Worm (Caenorhabditis elegans): ENCODE results near the gene T24C4.10.
A peak's percentile ranks its signal among the peaks of the same experiment; 100 is the strongest.

Gene T24C4.10

DNA sequence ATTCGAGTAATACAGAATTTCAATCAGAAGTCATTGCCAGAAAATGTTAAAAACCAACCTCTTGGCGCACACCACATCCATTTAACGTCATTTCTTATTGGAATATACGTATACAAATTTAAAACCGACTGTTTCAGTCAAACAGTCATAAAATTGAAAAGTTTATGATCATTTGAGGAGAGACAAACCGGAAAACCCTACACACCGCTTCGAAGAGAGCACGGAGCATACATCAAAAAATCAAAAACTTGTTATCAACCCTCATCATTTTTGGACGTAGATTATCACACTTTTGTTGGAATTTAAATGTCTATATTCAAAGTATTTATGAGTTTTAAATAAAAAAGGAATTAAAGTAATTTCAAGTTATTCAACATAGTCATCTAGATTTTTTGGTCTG lies at the start of gene T24C4.10:
T24C4.10 (minus strand) TSS at position 230 of the 400 bp plus-strand sequence.
- no peak for TF ChIP-seq ztf-23 (GFP tag; IDR thresholded peaks at IDR 0.05)

DNA sequence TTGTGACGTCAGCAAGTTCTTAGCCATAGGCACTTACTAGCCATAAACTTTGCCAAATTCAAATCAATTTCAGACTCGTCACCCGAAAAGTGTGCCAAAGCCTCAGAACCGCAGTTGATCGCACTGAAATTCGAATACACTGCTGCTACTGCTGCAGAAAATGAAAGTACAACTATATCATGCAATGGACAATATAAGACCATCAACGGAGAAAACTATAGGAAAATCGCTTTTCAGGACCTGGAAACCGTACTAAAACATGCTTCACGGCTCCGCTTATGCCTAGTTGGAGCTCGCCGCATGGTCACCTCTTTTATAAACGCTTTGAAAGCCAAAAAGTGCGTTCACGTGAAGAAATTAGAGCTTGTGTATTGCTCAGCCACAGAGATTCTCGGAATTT lies 47.5 kb upstream of the T24C4.10 start, which contains the start of gene fbxa-22:
fbxa-22 (plus strand) TSS at position 301 of the 400 bp plus-strand sequence.
- no peak for TF ChIP-seq flt-1 (GFP tag; IDR thresholded peaks at IDR 0.05)
- no peak for TF ChIP-seq cog-1 (tag; optimal IDR thresholded peaks at IDR 0.05)
- TF ChIP-seq ztf-29 (GFP tag; IDR thresholded peaks at IDR 0.05): no peak
- no peak for TF ChIP-seq ztf-23 (GFP tag; IDR thresholded peaks at IDR 0.05)
- TF ChIP-seq ref-1 (GFP tag; conservative IDR thresholded peaks at IDR 0.05): no peak
- no peak for TF ChIP-seq med-1 (GFP tag; optimal IDR thresholded peaks at IDR 0.05; ENCODE audit: insufficient read depth)
- TF ChIP-seq klf-2 (GFP tag; conservative IDR thresholded peaks at IDR 0.05): no peak
- TF ChIP-seq T22C8.4 (GFP tag; IDR thresholded peaks at IDR 0.05): no peak

DNA sequence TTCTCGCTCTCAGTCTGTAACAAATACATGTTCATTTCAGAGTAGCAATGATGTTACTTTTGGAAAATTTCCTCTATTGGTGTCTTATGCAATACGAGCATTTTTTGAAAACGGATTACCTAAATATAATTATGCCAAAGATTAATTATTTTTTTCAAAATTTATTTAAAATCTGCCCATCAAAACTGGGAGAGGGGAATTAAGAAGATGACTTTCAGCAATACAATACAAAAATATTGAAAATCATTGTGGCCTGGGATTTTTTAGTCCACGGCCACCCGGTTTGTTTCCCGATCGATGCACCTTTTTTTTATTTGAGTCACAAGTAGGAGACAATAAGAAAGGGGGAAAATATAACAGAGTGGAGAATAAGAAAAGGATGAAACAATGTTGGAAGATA lies 46.9 kb upstream of the T24C4.10 start, which contains the start of gene fbxa-56:
fbxa-56 (minus strand) TSS at position 101 of the 400 bp plus-strand sequence.
- TF ChIP-seq flt-1 (GFP tag; IDR thresholded peaks at IDR 0.05): no peak
- TF ChIP-seq ref-1 (GFP tag; conservative IDR thresholded peaks at IDR 0.05): no peak
- no peak for TF ChIP-seq cog-1 (tag; optimal IDR thresholded peaks at IDR 0.05)
- no peak for TF ChIP-seq ztf-23 (GFP tag; IDR thresholded peaks at IDR 0.05)
- TF ChIP-seq tab-1 (GFP tag; IDR thresholded peaks at IDR 0.05): no peak

DNA sequence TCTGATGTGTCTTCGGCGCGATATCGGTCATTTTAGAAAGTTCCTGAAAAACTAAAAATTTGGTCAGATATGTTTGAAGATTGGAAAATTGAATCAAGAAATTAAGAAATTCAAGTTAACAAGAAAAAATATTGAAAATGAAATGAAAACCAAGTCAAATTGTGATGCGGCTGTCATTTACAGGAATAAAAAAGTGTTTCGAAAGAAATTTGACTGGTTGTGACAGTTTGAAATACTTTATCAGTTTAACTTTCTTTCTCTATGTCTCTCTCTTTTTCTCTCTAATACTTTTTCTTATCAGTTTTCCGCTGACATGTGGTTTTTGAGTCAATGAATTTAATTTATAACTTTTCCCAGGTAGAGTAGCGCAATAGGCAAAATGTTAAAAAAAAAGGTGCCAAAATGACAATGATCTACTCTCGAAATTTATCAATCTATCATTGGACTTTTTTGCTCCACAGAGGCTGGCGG lies 45.0 kb upstream of the T24C4.10 start, which contains the start of gene fbxa-55:
fbxa-55 (minus strand) TSS at position 51 of the 471 bp plus-strand sequence.
- TF ChIP-seq ref-1 (GFP tag; conservative IDR thresholded peaks at IDR 0.05) (no peak), T22C8.4 (GFP tag; IDR thresholded peaks at IDR 0.05) (no peak), med-1 (GFP tag; optimal IDR thresholded peaks at IDR 0.05; ENCODE audit: insufficient read depth) (no peak), ztf-23 (GFP tag; IDR thresholded peaks at IDR 0.05) (no peak)

DNA sequence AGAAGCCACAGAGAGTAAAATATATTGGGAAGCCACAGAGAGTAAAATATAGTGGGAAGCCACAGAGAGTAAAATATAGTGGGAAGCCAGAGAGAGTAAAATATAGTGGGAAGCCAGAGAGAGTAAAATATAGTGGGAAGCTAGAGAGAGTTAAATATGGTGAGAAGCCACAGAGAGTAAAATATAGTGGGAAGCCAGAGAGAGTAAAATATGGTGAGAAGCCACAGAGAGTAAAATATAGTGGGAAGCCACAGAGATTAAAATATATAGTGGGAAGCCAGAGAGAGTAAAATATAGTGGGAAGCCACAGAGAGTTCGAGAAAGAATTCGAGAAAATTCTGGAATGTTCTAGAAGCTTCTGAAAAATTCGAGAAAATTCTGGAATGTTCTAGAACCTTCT lies 40.4 kb upstream of the T24C4.10 start:
- peak; percentile 33 for TF ChIP-seq cog-1 (tag; optimal IDR thresholded peaks at IDR 0.05)

DNA sequence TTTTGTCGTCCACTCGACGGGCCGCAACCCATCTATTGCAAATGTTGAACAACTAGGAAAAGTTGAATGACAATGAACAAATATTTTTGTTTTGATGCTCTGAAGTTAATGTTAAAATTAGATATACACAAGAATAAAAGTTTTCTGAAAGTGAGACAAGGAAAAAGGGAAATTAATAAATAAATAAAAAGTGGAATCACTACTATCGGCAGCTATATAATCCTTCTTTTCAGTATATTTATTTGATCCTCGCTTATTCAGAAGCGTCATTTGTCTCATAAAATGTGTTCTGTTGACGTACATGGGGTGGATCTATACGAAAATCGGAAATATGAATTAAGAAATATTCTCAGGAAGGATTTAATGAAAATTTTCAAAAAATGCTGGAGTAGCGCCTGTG lies 35.2 kb upstream of the T24C4.10 start, which contains the start of gene pef-1:
pef-1 (minus strand) TSS at position 101 of the 400 bp plus-strand sequence.
- TF ChIP-seq ztf-23 (GFP tag; IDR thresholded peaks at IDR 0.05): no peak
- no peak for TF ChIP-seq ztf-29 (GFP tag; IDR thresholded peaks at IDR 0.05)
- TF ChIP-seq flt-1 (GFP tag; IDR thresholded peaks at IDR 0.05): no peak
- TF ChIP-seq T22C8.4 (GFP tag; IDR thresholded peaks at IDR 0.05): no peak
- TF ChIP-seq ref-1 (GFP tag; conservative IDR thresholded peaks at IDR 0.05): no peak
- no peak for TF ChIP-seq tab-1 (GFP tag; IDR thresholded peaks at IDR 0.05)
- TF ChIP-seq med-1 (GFP tag; optimal IDR thresholded peaks at IDR 0.05; ENCODE audit: insufficient read depth): no peak
- no peak for TF ChIP-seq klf-2 (GFP tag; conservative IDR thresholded peaks at IDR 0.05)
- TF ChIP-seq cog-1 (tag; optimal IDR thresholded peaks at IDR 0.05): no peak

DNA sequence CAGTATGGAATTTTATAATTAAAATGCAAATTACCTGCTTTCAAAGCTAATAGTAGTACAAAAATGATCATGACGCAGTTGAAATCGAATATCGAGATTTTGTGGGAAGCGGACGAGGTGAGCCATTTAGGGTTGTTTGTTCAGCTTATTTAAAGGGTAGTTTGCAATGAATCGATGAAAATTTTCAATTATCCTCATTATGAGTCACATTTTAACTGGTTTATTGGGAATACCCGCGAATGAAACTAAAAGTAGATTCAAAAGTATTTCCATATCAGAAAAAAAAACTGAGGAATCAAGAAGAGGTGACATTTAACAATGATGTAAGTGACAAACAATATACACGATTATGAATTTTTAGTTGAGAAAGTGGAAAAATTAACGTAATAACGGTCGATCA lies 28.3 kb upstream of the T24C4.10 start, which contains the start of gene F23H11.7:
F23H11.7 (minus strand) TSS at position 101 of the 400 bp plus-strand sequence.
- TF ChIP-seq tab-1 (GFP tag; IDR thresholded peaks at IDR 0.05) (no peak), ztf-23 (GFP tag; IDR thresholded peaks at IDR 0.05) (no peak), med-1 (GFP tag; optimal IDR thresholded peaks at IDR 0.05; ENCODE audit: insufficient read depth) (no peak), ref-1 (GFP tag; conservative IDR thresholded peaks at IDR 0.05) (no peak)

DNA sequence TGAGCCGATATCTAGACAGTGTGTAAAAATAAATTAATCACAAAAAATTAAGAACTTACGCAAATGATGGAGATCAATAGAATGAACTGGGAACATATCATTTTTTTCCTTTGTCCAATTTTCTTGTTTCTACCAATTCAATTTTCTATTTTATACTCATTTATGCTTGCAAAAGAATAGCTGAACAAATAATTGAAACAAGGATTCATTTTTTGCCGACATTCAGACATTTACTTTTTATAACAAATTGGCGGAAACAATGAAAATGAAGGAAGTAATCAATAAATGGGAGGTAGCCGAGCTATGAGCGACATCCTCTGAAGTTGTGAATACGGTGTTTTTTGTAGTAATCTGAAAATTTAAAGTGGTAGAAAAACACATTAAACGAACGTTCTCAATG lies 25.9 kb upstream of the T24C4.10 start, which contains the start of gene idpp-13:
idpp-13 (minus strand) TSS at position 101 of the 400 bp plus-strand sequence.
- TF ChIP-seq ztf-23 (GFP tag; IDR thresholded peaks at IDR 0.05): no peak
- no peak for TF ChIP-seq flt-1 (GFP tag; IDR thresholded peaks at IDR 0.05)
- TF ChIP-seq cog-1 (tag; optimal IDR thresholded peaks at IDR 0.05): no peak
- TF ChIP-seq klf-2 (GFP tag; conservative IDR thresholded peaks at IDR 0.05): no peak
- no peak for TF ChIP-seq tab-1 (GFP tag; IDR thresholded peaks at IDR 0.05)

DNA sequence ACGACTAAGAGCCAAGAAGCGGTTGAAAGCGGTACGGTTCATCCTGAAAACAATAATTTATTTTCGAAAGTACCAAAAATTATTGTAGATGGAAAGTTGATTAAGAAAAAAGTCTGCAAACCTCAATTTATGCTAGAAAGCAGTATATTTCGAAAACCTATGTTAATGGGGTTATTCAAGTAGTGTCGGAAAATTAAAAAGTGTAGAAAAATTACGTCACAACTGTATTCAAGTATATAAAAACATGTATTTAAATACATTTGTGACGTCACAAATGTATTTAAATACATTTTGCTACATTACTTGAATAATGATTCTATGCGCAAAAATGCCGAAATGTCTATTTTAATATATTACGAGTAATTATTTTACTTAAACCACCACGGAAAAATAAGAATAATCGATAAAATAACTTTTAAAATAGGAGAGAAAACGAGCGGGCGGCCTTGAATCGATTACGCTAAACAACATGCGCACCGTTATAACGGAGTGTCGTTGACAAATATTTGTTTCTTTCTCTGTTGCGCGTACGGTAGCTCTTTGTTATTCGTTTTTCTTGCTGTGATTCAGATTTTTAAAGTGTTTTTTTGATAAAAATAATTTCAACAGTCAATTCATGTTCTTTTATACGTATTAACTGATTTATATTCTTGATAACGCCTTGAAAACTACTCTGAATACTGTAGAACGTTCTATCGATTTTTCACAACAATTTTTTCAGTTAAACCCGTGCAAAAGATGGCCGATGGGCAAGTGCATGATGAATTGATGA lies 19.7 kb upstream of the T24C4.10 start, which contains the start of the genes F23H11.5 and bra-2:
F23H11.5 (minus strand) TSS at position 51 of the 772 bp plus-strand sequence.
bra-2 (plus strand) TSS at position 722 of the 772 bp plus-strand sequence.
- TF ChIP-seq ref-1 (GFP tag; conservative IDR thresholded peaks at IDR 0.05) (no peak), ztf-29 (GFP tag; IDR thresholded peaks at IDR 0.05) (no peak)

DNA sequence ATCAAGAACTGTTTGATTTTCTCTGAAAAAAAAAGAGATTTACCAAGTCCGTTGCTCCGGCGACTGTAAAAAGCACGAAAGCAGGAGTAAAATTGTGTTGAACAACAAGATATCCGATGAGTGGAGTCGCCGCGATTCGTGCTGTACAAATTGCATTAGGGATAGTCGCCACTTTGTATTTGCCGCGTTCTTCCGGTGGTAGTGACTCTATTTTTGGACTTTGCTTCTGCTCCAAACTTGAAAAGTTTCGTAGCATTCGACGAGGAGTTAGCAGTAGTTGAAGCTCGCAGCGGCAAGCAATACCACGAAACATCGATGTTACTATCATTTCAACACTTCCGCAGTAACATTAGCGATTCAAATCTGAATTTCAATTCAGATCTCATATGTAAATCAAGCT lies 18.5 kb upstream of the T24C4.10 start, which contains the start of gene crls-1:
crls-1 (minus strand) TSS at position 363 of the 400 bp plus-strand sequence.
- TF ChIP-seq ztf-29 (GFP tag; IDR thresholded peaks at IDR 0.05) (no peak), T22C8.4 (GFP tag; IDR thresholded peaks at IDR 0.05) (no peak), klf-2 (GFP tag; conservative IDR thresholded peaks at IDR 0.05) (no peak), tab-1 (GFP tag; IDR thresholded peaks at IDR 0.05) (no peak), cog-1 (tag; optimal IDR thresholded peaks at IDR 0.05) (no peak), ref-1 (GFP tag; conservative IDR thresholded peaks at IDR 0.05) (no peak)

DNA sequence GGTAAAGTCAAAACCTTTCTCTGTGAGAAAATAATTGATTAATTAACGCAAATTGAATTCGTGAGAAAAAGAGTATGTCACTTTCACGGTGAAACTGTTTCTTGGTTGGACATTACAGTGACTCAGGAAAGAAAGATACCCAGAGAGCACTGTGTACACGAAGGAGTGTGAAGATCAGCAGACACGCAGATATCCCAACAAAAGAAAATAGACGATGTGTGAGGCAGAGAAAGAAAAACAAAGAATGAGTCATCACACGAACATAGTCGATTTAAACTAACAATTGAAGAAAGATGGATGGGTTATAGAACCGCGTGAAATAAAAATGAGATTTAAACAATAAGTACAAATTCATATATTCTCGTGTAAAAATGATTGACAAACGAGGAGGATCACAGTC lies 16.9 kb upstream of the T24C4.10 start:
- TF ChIP-seq T22C8.4 (GFP tag; IDR thresholded peaks at IDR 0.05): no peak
- TF ChIP-seq ztf-23 (GFP tag; IDR thresholded peaks at IDR 0.05): no peak
- no peak for TF ChIP-seq med-1 (GFP tag; optimal IDR thresholded peaks at IDR 0.05; ENCODE audit: insufficient read depth)
- no peak for TF ChIP-seq ref-1 (GFP tag; conservative IDR thresholded peaks at IDR 0.05)

Measured in whole organism, midembryonic.